Worm (Caenorhabditis elegans) whole organism, L4/young adult: ENCODE results near the gene T24H10.5.

ENCODE experiments used
- W03F9.2 ChIP-seq: fragments of 150-350 bp; optimal IDR thresholded peaks from 2 replicates; lab custom pipeline; 2014; ENCODE audit warnings: missing biosample characterization, missing genetic modification characterization
- him-1 ChIP-seq: sonication (generic microtip); optimal IDR thresholded peaks from 2 replicates; lab custom pipeline; 2016; ENCODE audit warnings: missing genotype, missing genetic modification reagents, missing genetic modification characterization, missing compliant biosample characterization

DNA sequence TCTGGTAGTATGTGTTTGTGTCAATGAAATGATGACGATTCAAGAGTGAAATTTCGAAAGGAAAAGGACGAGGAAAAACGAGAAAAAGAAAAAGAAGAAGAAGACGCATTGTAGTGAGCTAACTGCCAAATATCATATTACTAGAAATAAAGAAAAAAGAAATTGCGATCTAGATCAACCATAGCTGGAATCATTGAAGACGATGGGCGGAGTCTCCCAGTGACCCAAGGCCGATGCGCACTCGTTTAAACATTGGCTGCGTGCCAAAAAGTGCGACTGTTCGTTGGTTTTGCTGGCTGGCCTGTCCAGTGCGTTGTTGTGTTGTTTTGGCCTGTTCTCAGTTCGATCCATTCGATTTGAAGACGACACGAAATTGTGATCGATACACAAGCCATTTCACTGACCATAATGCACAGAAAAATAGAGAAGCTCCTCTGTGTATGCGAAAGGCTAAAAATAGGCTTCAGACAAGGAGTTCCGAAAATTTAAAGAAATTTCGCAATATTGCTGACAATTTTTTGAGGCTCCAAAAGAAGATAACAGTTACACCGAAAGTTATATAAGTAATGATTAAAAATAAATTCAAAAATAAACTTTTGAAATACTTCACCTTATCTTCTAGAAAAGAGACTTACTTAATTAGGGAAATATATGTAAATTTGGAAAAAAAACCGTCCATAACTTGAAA lies 38.5 kb upstream of the T24H10.5 start:
- TF ChIP-seq W03F9.2 (tag; lab: Kevin White, UChicago), result no peak
- no peak for TF ChIP-seq him-1 (tag; lab: Kevin White, UChicago)
